Worm (Caenorhabditis elegans): ENCODE results near the gene srd-66.

DNA sequence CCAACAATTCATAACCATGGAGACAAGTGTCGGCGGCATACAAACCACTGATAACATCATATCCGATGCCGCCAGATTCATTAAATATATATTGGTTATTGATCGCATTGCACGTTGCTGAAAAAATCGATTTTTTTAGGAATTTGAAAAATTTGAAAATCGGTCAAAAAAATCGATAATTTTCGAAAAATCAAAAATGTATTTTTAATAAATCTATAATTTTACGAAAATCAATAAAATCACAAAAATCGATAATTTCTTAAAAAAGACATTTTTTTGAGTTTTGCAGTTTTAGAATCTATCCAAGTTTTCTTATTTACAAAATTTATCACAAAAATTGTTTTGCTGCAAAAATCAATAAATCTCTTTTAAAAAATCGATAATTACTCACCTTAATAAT, 33.0 kb upstream of the srd-66 start:
- no peak for TF ChIP-seq tab-1 (GFP tag; IDR thresholded peaks at IDR 0.05)
- peak; percentile 76 for TF ChIP-seq T22C8.4 (GFP tag; IDR thresholded peaks at IDR 0.05)
- no peak for TF ChIP-seq ref-1 (GFP tag; conservative IDR thresholded peaks at IDR 0.05)
- no peak for TF ChIP-seq klf-2 (GFP tag; conservative IDR thresholded peaks at IDR 0.05)
- no peak for TF ChIP-seq ztf-29 (GFP tag; IDR thresholded peaks at IDR 0.05)
- no peak for TF ChIP-seq flt-1 (GFP tag; IDR thresholded peaks at IDR 0.05)
